Fruit fly (Drosophila melanogaster) whole organism, prepupa: ENCODE data around the gene Ist1.

Experiments
- Blimp-1 ChIP-seq: fragments of 200-800 bp; sonication (Bioruptor generic); optimal IDR thresholded peaks from 3 replicates; lab custom pipeline; 2017; ENCODE audit warnings: missing biosample characterization, missing genetic modification characterization, mild to moderate bottlenecking, moderate library complexity, missing genetic modification reagents
- CG10631 ChIP-seq: fragments of 200-800 bp; sonication (Bioruptor generic); optimal IDR thresholded peaks from 2 replicates; lab custom pipeline; 2016; ENCODE audit warnings: missing biosample characterization, missing genetic modification characterization
- CG11294 ChIP-seq: fragments of 200-800 bp; sonication (Bioruptor generic); IDR thresholded peaks from 2 replicates; pipeline ENCODE4 v1.3.6; 2022; ENCODE audit warnings: missing biosample characterization, missing genetic modification characterization
- CG11902 ChIP-seq: fragments of 200-800 bp; sonication (Bioruptor generic); optimal IDR thresholded peaks from 3 replicates; lab custom pipeline; 2016; ENCODE audit warnings: missing biosample characterization, missing genetic modification characterization
- CG15336 ChIP-seq: fragments of 200-800 bp; sonication (Bioruptor generic); IDR thresholded peaks from 2 replicates; pipeline ENCODE4 v1.3.6; 2022; ENCODE audit warnings: missing biosample characterization, missing genetic modification characterization
- CG16779 ChIP-seq: fragments of 200-800 bp; sonication (Bioruptor generic); optimal IDR thresholded peaks from 3 replicates; lab custom pipeline; 2017; ENCODE audit warnings: missing biosample characterization, mild to moderate bottlenecking, missing genetic modification characterization
- CG3032 ChIP-seq: fragments of 200-800 bp; optimal IDR thresholded peaks from 2 replicates; lab custom pipeline; 2019; ENCODE audit warnings: missing biosample characterization, mild to moderate bottlenecking, missing genetic modification characterization, moderate library complexity
- CG32006 ChIP-seq: fragments of 200-800 bp; sonication (Bioruptor generic); optimal IDR thresholded peaks from 3 replicates; lab custom pipeline; 2017; ENCODE audit warnings: missing biosample characterization, mild to moderate bottlenecking, missing genetic modification characterization
- CG34406 ChIP-seq: fragments of 200-800 bp; sonication (Bioruptor generic); optimal IDR thresholded peaks from 3 replicates; lab custom pipeline; 2016; ENCODE audit warnings: missing biosample characterization, missing genetic modification characterization
- CG3919 ChIP-seq: fragments of 200-800 bp; sonication (Bioruptor generic); optimal IDR thresholded peaks from 3 replicates; lab custom pipeline; 2016; ENCODE audit warnings: missing biosample characterization, missing genetic modification characterization
- CG6163 ChIP-seq: fragments of 200-800 bp; sonication (Bioruptor generic); IDR thresholded peaks from 3 replicates; pipeline ENCODE4 v1.3.6; 2022; ENCODE audit warnings: missing biosample characterization, missing genetic modification characterization
- CG6276 ChIP-seq: fragments of 200-800 bp; sonication (Bioruptor generic); optimal IDR thresholded peaks from 2 replicates; lab custom pipeline; 2017; ENCODE audit warnings: missing biosample characterization, mild to moderate bottlenecking, missing genetic modification characterization
- CG6808 ChIP-seq: fragments of 200-800 bp; sonication (Bioruptor generic); optimal IDR thresholded peaks from 3 replicates; lab custom pipeline; 2017; ENCODE audit warnings: missing biosample characterization, missing genetic modification characterization, mild to moderate bottlenecking, moderate library complexity, missing genetic modification reagents
- CG6854 ChIP-seq: fragments of 200-800 bp; sonication (Bioruptor generic); optimal IDR thresholded peaks from 2 replicates; lab custom pipeline; 2017; ENCODE audit warnings: missing biosample characterization, mild to moderate bottlenecking, missing genetic modification characterization
- CG7368 ChIP-seq: fragments of 200-800 bp; sonication (Bioruptor generic); optimal IDR thresholded peaks from 3 replicates; lab custom pipeline; 2016; ENCODE audit warnings: missing biosample characterization, missing genetic modification characterization
- CG8119 ChIP-seq: fragments of 200-800 bp; sonication (Bioruptor generic); IDR thresholded peaks from 3 replicates; pipeline ENCODE4 v1.3.6; 2022; ENCODE audit warnings: missing biosample characterization, missing genetic modification characterization
- CG8632 ChIP-seq: fragments of 200-800 bp; sonication (Bioruptor generic); optimal IDR thresholded peaks from 3 replicates; lab custom pipeline; 2016; ENCODE audit warnings: missing biosample characterization, missing genetic modification characterization
- Eip75B ChIP-seq: fragments of 200-800 bp; sonication (Bioruptor generic); optimal IDR thresholded peaks from 3 replicates; lab custom pipeline; 2016; ENCODE audit warnings: missing biosample characterization, missing genetic modification characterization
- Eip93F ChIP-seq: fragments of 200-800 bp; sonication (Bioruptor generic); optimal IDR thresholded peaks from 2 replicates; lab custom pipeline; 2016; ENCODE audit warnings: missing biosample characterization, mild to moderate bottlenecking, missing genetic modification characterization
- Ets96B ChIP-seq: fragments of 200-800 bp; optimal IDR thresholded peaks from 2 replicates; lab custom pipeline; 2019; ENCODE audit warnings: missing biosample characterization, mild to moderate bottlenecking, missing genetic modification characterization, moderate library complexity
- Gug ChIP-seq: fragments of 200-800 bp; sonication (Bioruptor generic); IDR thresholded peaks from 2 replicates; pipeline ENCODE4 v1.3.6; 2022; ENCODE audit warnings: missing biosample characterization, missing genetic modification characterization
- Lpt ChIP-seq: fragments of 200-800 bp; sonication (Bioruptor generic); optimal IDR thresholded peaks from 3 replicates; lab custom pipeline; 2016; ENCODE audit warnings: missing biosample characterization, missing genetic modification characterization
- OdsH ChIP-seq: fragments of 200-800 bp; sonication (Bioruptor generic); optimal IDR thresholded peaks from 3 replicates; lab custom pipeline; 2016; ENCODE audit warnings: missing biosample characterization, missing genetic modification characterization
- Sox15 ChIP-seq: fragments of 200-800 bp; sonication (Bioruptor generic); optimal IDR thresholded peaks from 3 replicates; lab custom pipeline; 2016; ENCODE audit warnings: missing biosample characterization, missing genetic modification characterization
- acj6 ChIP-seq: fragments of 200-800 bp; sonication (Bioruptor generic); optimal IDR thresholded peaks from 3 replicates; lab custom pipeline; 2016; ENCODE audit warnings: missing biosample characterization, missing genetic modification characterization
- dac ChIP-seq: fragments of 200-800 bp; sonication (Bioruptor generic); optimal IDR thresholded peaks from 2 replicates; lab custom pipeline; 2017; ENCODE audit warnings: missing biosample characterization, mild to moderate bottlenecking, missing genetic modification characterization
- dsx ChIP-seq: fragments of 200-800 bp; optimal IDR thresholded peaks from 3 replicates; lab custom pipeline; 2019; ENCODE audit warnings: missing biosample characterization, mild to moderate bottlenecking, missing genetic modification characterization, moderate library complexity; ENCODE audit not compliant: poor library complexity, severe bottlenecking
- eg ChIP-seq: fragments of 200-800 bp; sonication (Bioruptor generic); IDR thresholded peaks from 3 replicates; pipeline ENCODE4 v1.3.6; 2022; ENCODE audit warnings: missing biosample characterization, missing genetic modification characterization
- esn ChIP-seq: fragments of 200-800 bp; sonication (Bioruptor generic); optimal IDR thresholded peaks from 2 replicates; lab custom pipeline; 2016; ENCODE audit warnings: missing biosample characterization, mild to moderate bottlenecking, missing genetic modification characterization, moderate library complexity
- fd59A ChIP-seq: fragments of 200-800 bp; sonication (Bioruptor generic); optimal IDR thresholded peaks from 2 replicates; lab custom pipeline; 2017; ENCODE audit warnings: missing biosample characterization, mild to moderate bottlenecking, missing genetic modification characterization, missing genetic modification reagents
- net ChIP-seq: fragments of 200-800 bp; sonication (Bioruptor generic); optimal IDR thresholded peaks from 3 replicates; lab custom pipeline; 2016; ENCODE audit warnings: missing biosample characterization, missing genetic modification characterization
- pdm3 ChIP-seq: fragments of 200-800 bp; sonication (Bioruptor generic); optimal IDR thresholded peaks from 3 replicates; lab custom pipeline; 2016; ENCODE audit warnings: missing biosample characterization, missing genetic modification characterization
- salr ChIP-seq, 2 experiments: fragments of 200-800 bp; sonication (Bioruptor generic); optimal IDR thresholded peaks; 3 replicates each; lab custom pipeline; 2016 to 2018; ENCODE audit warnings: missing biosample characterization in 2 of 2, missing genetic modification characterization in 2 of 2, mild to moderate bottlenecking in 1 of 2
- svp ChIP-seq: fragments of 200-800 bp; sonication (Bioruptor generic); peaks from one replicate; lab custom pipeline; 2016; ENCODE audit warnings: missing biosample characterization, missing genetic modification characterization
- vri ChIP-seq: fragments of 200-800 bp; sonication (Bioruptor generic); optimal IDR thresholded peaks from 3 replicates; lab custom pipeline; 2016; ENCODE audit warnings: missing biosample characterization, mild to moderate bottlenecking, missing genetic modification characterization

Ist1 gene

dm6 chr3L:6742110-6742718 is 14.1 kb downstream of the Ist1 start:
- no peak for TF ChIP-seq Eip93F
- TF ChIP-seq CG34406 (GFP tag; lab: Kevin White, UChicago), result no peak
- no peak for TF ChIP-seq CG3919 (GFP tag; lab: Kevin White, UChicago)
- TF ChIP-seq net (GFP tag; lab: Kevin White, UChicago), result no peak
- peak; percentile 7 for TF ChIP-seq CG11902 (GFP tag; lab: Kevin White, UChicago)
- peak; percentile 44 for TF ChIP-seq CG16779
- TF ChIP-seq Blimp-1 (GFP tag; lab: Kevin White, UChicago), result peak; percentile 7
- TF ChIP-seq CG6163 (GFP tag; lab: Robert Waterston, UW), result peak; percentile 77
- TF ChIP-seq Eip75B (GFP tag; lab: Kevin White, UChicago), result no peak
- TF ChIP-seq pdm3 (GFP tag; lab: Kevin White, UChicago), result no peak
- TF ChIP-seq svp (GFP tag; lab: Kevin White, UChicago), result peak; percentile 100
- TF ChIP-seq CG32006 (GFP tag; lab: Kevin White, UChicago), result no peak
- no peak for TF ChIP-seq CG8119 (GFP tag; lab: Robert Waterston, UW)
- TF ChIP-seq CG11294 (GFP tag; lab: Robert Waterston, UW), result no peak
- TF ChIP-seq Gug (GFP tag; lab: Robert Waterston, UW), result no peak
- 0 out of 3 replicates have a peak, but pooled peaks have one; percentile 19 for TF ChIP-seq eg (GFP tag; lab: Robert Waterston, UW)
- TF ChIP-seq CG6276 (GFP tag; lab: Kevin White, UChicago), result no peak
- no peak for TF ChIP-seq CG6854 (GFP tag; lab: Kevin White, UChicago)
- no peak for TF ChIP-seq salr (GFP tag; optimal IDR thresholded peaks at IDR 0.05; lab: Kevin White, UChicago)
- no peak for TF ChIP-seq fd59A
- no peak for TF ChIP-seq CG8632
- TF ChIP-seq Lpt (GFP tag; lab: Kevin White, UChicago), result no peak
- TF ChIP-seq CG10631 (GFP tag; lab: Kevin White, UChicago), result no peak
- TF ChIP-seq CG6808 (GFP tag; lab: Kevin White, UChicago), result peak; percentile 94
- TF ChIP-seq vri (GFP tag; lab: Kevin White, UChicago), result no peak
- no peak for TF ChIP-seq OdsH (GFP tag; lab: Kevin White, UChicago)
- TF ChIP-seq CG15336 (GFP tag; lab: Robert Waterston, UW), result no peak
- TF ChIP-seq, all 60 proteins: peak for 7

- TF ChIP-seq CG6276 (GFP tag; lab: Kevin White, UChicago) (no peak), CG3919 (GFP tag; lab: Kevin White, UChicago) (no peak), Sox15 (GFP tag; lab: Kevin White, UChicago) (no peak), CG16779 (no peak), CG6808 (GFP tag; lab: Kevin White, UChicago) (no peak)
Measured at dm6 chr3L:6731077-6731476, 25.2 kb downstream of the Ist1 start.

- TF ChIP-seq fd59A (no peak), CG15336 (GFP tag; lab: Robert Waterston, UW) (no peak), CG7368 (GFP tag; lab: Kevin White, UChicago) (no peak), svp (GFP tag; lab: Kevin White, UChicago) (no peak), CG11294 (GFP tag; lab: Robert Waterston, UW) (no peak), CG3032 (tag; lab: Kevin White, UChicago) (no peak), esn (no peak), net (GFP tag; lab: Kevin White, UChicago) (no peak), CG32006 (GFP tag; lab: Kevin White, UChicago) (no peak), acj6 (GFP tag; lab: Kevin White, UChicago) (no peak), Lpt (GFP tag; lab: Kevin White, UChicago) (no peak), Eip93F (no peak), Blimp-1 (GFP tag; lab: Kevin White, UChicago) (no peak), dsx (no peak), dac (no peak), Ets96B (no peak), pdm3 (GFP tag; lab: Kevin White, UChicago) (no peak)
Measured at dm6 chr3L:6724511-6724910, 31.8 kb downstream of the Ist1 start.
